Worm (Caenorhabditis elegans): ENCODE results near the gene F49E8.6.

- TF ChIP-seq him-1 (tag; optimal IDR thresholded peaks at IDR 0.05) (no peak), W03F9.2 (tag; optimal IDR thresholded peaks at IDR 0.05) (no peak), dao-5 (tag; optimal IDR thresholded peaks at IDR 0.05) (no peak)
Measured at ce11 chrIV:7588631-7589030, 34.2 kb upstream of the F49E8.6 start, which contains the start of gene cla-1.

Measured in whole organism, L4/young adult.